Worm (Caenorhabditis elegans) whole organism, young adult: ENCODE results near the gene T25G12.6.

ENCODE experiments used
- B0336.3 ChIP-seq: fragments of 200-800 bp; sonication (Bioruptor generic); IDR thresholded peaks from 2 replicates; pipeline ENCODE4 v1.3.6; 2022; ENCODE audit warnings: missing genetic modification characterization, missing compliant biosample characterization
- C17E4.6 ChIP-seq: fragments of 200-800 bp; sonication (Bioruptor generic); IDR thresholded peaks from 2 replicates; pipeline ENCODE4 v1.3.6; 2022; ENCODE audit warnings: missing genetic modification reagents, missing genetic modification characterization, missing compliant biosample characterization
- F22D6.2 ChIP-seq: sonication (generic microtip); optimal IDR thresholded peaks from 2 replicates; lab custom pipeline; 2016; ENCODE audit warnings: mild to moderate bottlenecking, missing genetic modification characterization, missing compliant biosample characterization
- Y95B8A.8 ChIP-seq: fragments of 200-800 bp; sonication (Bioruptor generic); IDR thresholded peaks from 2 replicates; pipeline ENCODE4 v1.3.6; 2022; ENCODE audit warnings: missing genetic modification reagents, missing genetic modification characterization, missing compliant biosample characterization
- ama-1 ChIP-seq, 3 experiments: fragments of 150-350 bp in 1 of 3; sonication (generic microtip) in 2 of 3; optimal IDR thresholded peaks; 2 replicates each; lab custom pipeline; 2014 to 2018; ENCODE audit warnings: missing biosample characterization in 2 of 3, missing genetic modification characterization in 2 of 3, missing genetic modification reagents in 2 of 3
- aptf-2 ChIP-seq: fragments of 200-800 bp; sonication (Bioruptor generic); conservative IDR thresholded peaks from 2 replicates; pipeline ENCODE4 v1.3.6; 2022; ENCODE audit warnings: missing genetic modification reagents, missing genetic modification characterization, missing compliant biosample characterization
- ceh-40 ChIP-seq: fragments of 200-800 bp; sonication (Bioruptor generic); IDR thresholded peaks from 2 replicates; pipeline ENCODE4 v1.3.6; 2022; ENCODE audit warnings: missing genetic modification characterization, missing compliant biosample characterization
- dpl-1 ChIP-seq: fragments of 150-350 bp; optimal IDR thresholded peaks from 2 replicates; lab custom pipeline; 2014; ENCODE audit warnings: missing biosample characterization, missing genetic modification reagents, missing genetic modification characterization
- lin-54 ChIP-seq: fragments of 200-800 bp; sonication (Bioruptor generic); optimal IDR thresholded peaks from 2 replicates; lab custom pipeline; 2018; ENCODE audit warnings: mild to moderate bottlenecking, missing genetic modification characterization, missing compliant biosample characterization
- nfya-1 ChIP-seq: sonication (generic microtip); optimal IDR thresholded peaks from 2 replicates; lab custom pipeline; 2017; ENCODE audit warnings: antibody characterized with exemption, missing compliant biosample characterization, missing genetic modification characterization, borderline replicate concordance; ENCODE audit not compliant: insufficient read depth
- nhr-80 ChIP-seq: sonication (generic microtip); optimal IDR thresholded peaks from 2 replicates; lab custom pipeline; 2016; ENCODE audit warnings: missing genetic modification characterization, missing compliant biosample characterization
- pha-4 ChIP-seq: fragments of 150-350 bp; sonication (generic microtip); optimal IDR thresholded peaks from 2 replicates; lab custom pipeline; 2014; ENCODE audit warnings: missing biosample characterization, missing genetic modification reagents, missing genetic modification characterization

- TF ChIP-seq pha-4 (tag; lab: Kevin White, UChicago) (no peak), Y95B8A.8 (GFP tag; lab: Robert Waterston, UW) (no peak), nfya-1 (tag; lab: Kevin White, UChicago) (no peak), ama-1 (optimal IDR thresholded peaks at IDR 0.05; lab: Kevin White, UChicago) (no peak), ama-1 (GFP tag; optimal IDR thresholded peaks at IDR 0.05; lab: Kevin White, UChicago) (no peak), dpl-1 (no peak), ceh-40 (GFP tag; lab: Robert Waterston, UW) (no peak), aptf-2 (GFP tag; lab: Robert Waterston, UW) (no peak), lin-54 (no peak), nhr-80 (tag; lab: Kevin White, UChicago) (no peak), B0336.3 (GFP tag; lab: Robert Waterston, UW) (no peak), F22D6.2 (tag; lab: Kevin White, UChicago) (no peak), C17E4.6 (GFP tag; lab: Robert Waterston, UW) (no peak)
Observed at ce11 chrX:17203399-17203798, 26.6 kb downstream of the T25G12.6 start.
